Worm (Caenorhabditis elegans): ENCODE results near the gene Y105C5B.18.

Y105C5B.18 gene

ce11 chrIV:15931176-15931575 lies 33.2 kb upstream of the Y105C5B.18 start:
- TF ChIP-seq unc-39 (tag; optimal IDR thresholded peaks at IDR 0.05), result no peak
- no peak for TF ChIP-seq unc-120 (tag; optimal IDR thresholded peaks at IDR 0.05; ENCODE audit: poor library complexity, severe bottlenecking)
- no peak for TF ChIP-seq lin-32 (GFP tag; optimal IDR thresholded peaks at IDR 0.05)
- no peak for TF ChIP-seq nhr-28 (tag; optimal IDR thresholded peaks at IDR 0.05)
- TF ChIP-seq ces-1 (GFP tag; optimal IDR thresholded peaks at IDR 0.05), result no peak
- TF ChIP-seq drap-1 (GFP tag; optimal IDR thresholded peaks at IDR 0.05), result no peak
- TF ChIP-seq sptf-1 (tag; optimal IDR thresholded peaks at IDR 0.05), result peak; percentile 57
- no peak for TF ChIP-seq bed-3 (GFP tag; optimal IDR thresholded peaks at IDR 0.05)

ce11 chrIV:15931833-15932232 lies 32.6 kb upstream of the Y105C5B.18 start:
- TF ChIP-seq mls-2 (tag; optimal IDR thresholded peaks at IDR 0.05) (no peak), drap-1 (GFP tag; optimal IDR thresholded peaks at IDR 0.05) (peak; percentile 48), ceh-83 (GFP tag; optimal IDR thresholded peaks at IDR 0.05) (no peak), nhr-12 (tag; optimal IDR thresholded peaks at IDR 0.05) (no peak), sptf-1 (tag; optimal IDR thresholded peaks at IDR 0.05) (peak; percentile 22), zip-8 (tag; optimal IDR thresholded peaks at IDR 0.05) (no peak), M03D4.4 (tag; optimal IDR thresholded peaks at IDR 0.05) (peak; percentile 35), snpc-4 (tag; optimal IDR thresholded peaks at IDR 0.05) (no peak), cnd-1 (tag; optimal IDR thresholded peaks at IDR 0.05) (no peak), lin-32 (GFP tag; optimal IDR thresholded peaks at IDR 0.05) (peak; percentile 4)

DNA sequence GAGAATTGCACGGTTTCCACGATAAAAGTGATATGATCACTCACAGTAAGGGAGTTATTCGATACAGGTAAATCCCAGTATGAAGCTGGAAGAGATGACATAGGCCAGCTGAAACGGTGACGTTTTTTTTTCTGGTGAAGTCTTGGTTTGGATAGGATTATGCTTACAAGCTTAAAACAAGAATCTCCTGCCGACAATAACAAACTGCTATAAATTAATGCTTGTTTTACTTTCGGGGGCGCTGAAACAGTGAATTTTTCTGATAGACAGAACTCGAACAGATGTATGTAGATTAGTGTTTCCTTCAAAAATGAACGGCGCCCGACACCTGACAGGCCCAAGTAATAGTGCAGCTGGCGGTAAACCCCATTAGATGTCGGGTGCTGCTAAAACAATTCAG lies 30.6 kb upstream of the Y105C5B.18 start, which contains the start of gene srv-16:
TSS of gene srv-16 (minus strand) at position 101 of the 400 bp plus-strand sequence.
- TF ChIP-seq sptf-1 (tag; optimal IDR thresholded peaks at IDR 0.05) (no peak), unc-120 (tag; optimal IDR thresholded peaks at IDR 0.05; ENCODE audit: poor library complexity, severe bottlenecking) (no peak), zip-8 (tag; optimal IDR thresholded peaks at IDR 0.05) (no peak), snpc-4 (tag; optimal IDR thresholded peaks at IDR 0.05) (no peak), M03D4.4 (tag; optimal IDR thresholded peaks at IDR 0.05) (no peak), lin-32 (GFP tag; optimal IDR thresholded peaks at IDR 0.05) (no peak), nhr-237 (tag; optimal IDR thresholded peaks at IDR 0.05) (no peak), sem-2 (GFP tag; optimal IDR thresholded peaks at IDR 0.05) (no peak), ceh-39 (tag; optimal IDR thresholded peaks at IDR 0.05) (no peak), lsy-2 (tag; optimal IDR thresholded peaks at IDR 0.05) (no peak)

ce11 chrIV:15937088-15937487 lies 27.3 kb upstream of the Y105C5B.18 start:
- TF ChIP-seq ceh-39 (tag; optimal IDR thresholded peaks at IDR 0.05), result no peak
- TF ChIP-seq tbx-8 (GFP tag; optimal IDR thresholded peaks at IDR 0.05), result no peak
- no peak for TF ChIP-seq lin-13 (tag; optimal IDR thresholded peaks at IDR 0.05)
- no peak for TF ChIP-seq snpc-4 (tag; optimal IDR thresholded peaks at IDR 0.05)
- no peak for TF ChIP-seq lsy-2 (tag; optimal IDR thresholded peaks at IDR 0.05)
- no peak for TF ChIP-seq elt-1 (tag; optimal IDR thresholded peaks at IDR 0.05; ENCODE audit: borderline replicate concordance, insufficient read depth)
- no peak for TF ChIP-seq drap-1 (GFP tag; optimal IDR thresholded peaks at IDR 0.05)
- TF ChIP-seq cnd-1 (tag; optimal IDR thresholded peaks at IDR 0.05), result no peak
- no peak for TF ChIP-seq ces-1 (GFP tag; optimal IDR thresholded peaks at IDR 0.05)
- no peak for TF ChIP-seq sem-2 (GFP tag; optimal IDR thresholded peaks at IDR 0.05)
- TF ChIP-seq unc-39 (tag; optimal IDR thresholded peaks at IDR 0.05), result no peak
- TF ChIP-seq unc-62 (GFP tag; optimal IDR thresholded peaks at IDR 0.05), result no peak
- TF ChIP-seq nhr-28 (tag; optimal IDR thresholded peaks at IDR 0.05), result no peak
- TF ChIP-seq mab-5 (tag; optimal IDR thresholded peaks at IDR 0.05), result no peak
- no peak for TF ChIP-seq ceh-43 (GFP tag; optimal IDR thresholded peaks at IDR 0.05)
- no peak for TF ChIP-seq ham-2 (GFP tag; optimal IDR thresholded peaks at IDR 0.05)
- no peak for TF ChIP-seq bed-3 (GFP tag; optimal IDR thresholded peaks at IDR 0.05)
- TF ChIP-seq hlh-1 (tag; optimal IDR thresholded peaks at IDR 0.05), result no peak
- no peak for TF ChIP-seq ztf-11 (tag; optimal IDR thresholded peaks at IDR 0.05)
- TF ChIP-seq M03D4.4 (tag; optimal IDR thresholded peaks at IDR 0.05), result no peak

DNA sequence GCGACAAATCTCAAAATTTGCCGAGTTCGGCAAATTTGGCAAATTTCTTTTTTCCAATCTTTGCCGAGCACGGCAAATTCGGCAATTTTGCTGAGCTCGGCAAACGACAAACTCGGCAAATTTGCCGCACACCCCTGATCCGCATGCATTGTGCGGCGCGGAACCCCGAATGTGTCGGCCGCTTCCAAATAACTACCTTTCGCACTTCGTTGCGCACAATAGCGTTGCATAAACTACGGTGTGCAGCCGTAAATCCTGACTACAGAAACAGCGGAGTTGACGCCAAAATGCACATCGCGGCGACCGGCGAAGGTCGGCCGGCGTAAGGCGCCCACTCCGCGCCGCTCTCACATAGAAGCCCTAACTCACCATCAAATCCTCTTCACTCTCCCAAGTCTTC lies 25.9 kb upstream of the Y105C5B.18 start:
- TF ChIP-seq ceh-83 (GFP tag; optimal IDR thresholded peaks at IDR 0.05) (peak; percentile 10), nhr-237 (tag; optimal IDR thresholded peaks at IDR 0.05) (no peak)

ce11 chrIV:15940811-15941210 lies 23.6 kb upstream of the Y105C5B.18 start:
- TF ChIP-seq tbx-8 (GFP tag; optimal IDR thresholded peaks at IDR 0.05) (no peak), unc-39 (tag; optimal IDR thresholded peaks at IDR 0.05) (no peak), cnd-1 (tag; optimal IDR thresholded peaks at IDR 0.05) (no peak), unc-120 (tag; optimal IDR thresholded peaks at IDR 0.05; ENCODE audit: poor library complexity, severe bottlenecking) (no peak), nhr-2 (tag; optimal IDR thresholded peaks at IDR 0.05) (no peak), zip-8 (tag; optimal IDR thresholded peaks at IDR 0.05) (no peak), drap-1 (GFP tag; optimal IDR thresholded peaks at IDR 0.05) (no peak), ztf-11 (tag; optimal IDR thresholded peaks at IDR 0.05) (no peak), nhr-28 (tag; optimal IDR thresholded peaks at IDR 0.05) (no peak), ceh-83 (GFP tag; optimal IDR thresholded peaks at IDR 0.05) (no peak)
